Fruit fly (Drosophila melanogaster): ENCODE measurements around the gene fusl.

- TF ChIP-seq EcR (GFP tag; optimal IDR thresholded peaks at IDR 0.05), result no peak
- TF ChIP-seq psq (optimal IDR thresholded peaks at IDR 0.05), result no peak
Measured at dm6 chr2L:5327266-5327621, 10.6 kb downstream of the fusl start.

Measured in whole organism.